Worm (Caenorhabditis elegans) whole organism, L3 larva: ENCODE results near the gene C02E7.6.

Experiments
- R02D3.7 ChIP-seq: fragments of 150-350 bp; optimal IDR thresholded peaks from 2 replicates; lab custom pipeline; 2014; ENCODE audit warnings: missing biosample characterization, missing genetic modification characterization
- aly-2 ChIP-seq: fragments of 150-350 bp; optimal IDR thresholded peaks from 2 replicates; lab custom pipeline; 2014; ENCODE audit warnings: missing biosample characterization, missing genetic modification characterization
- ama-1 ChIP-seq: fragments of 150-350 bp; optimal IDR thresholded peaks from 2 replicates; lab custom pipeline; 2018
- ceh-16 ChIP-seq: sonication (generic microtip); optimal IDR thresholded peaks from 2 replicates; lab custom pipeline; 2017; ENCODE audit warnings: missing biosample characterization, missing genetic modification characterization
- ceh-28 ChIP-seq: fragments of 150-350 bp; optimal IDR thresholded peaks from 2 replicates; lab custom pipeline; 2014; ENCODE audit warnings: missing biosample characterization, missing genetic modification reagents, missing genetic modification characterization
- ceh-82 ChIP-seq: fragments of 150-350 bp; optimal IDR thresholded peaks from 2 replicates; lab custom pipeline; 2014; ENCODE audit warnings: missing biosample characterization, missing genetic modification characterization
- ceh-9 ChIP-seq: sonication (generic microtip); optimal IDR thresholded peaks from 2 replicates; lab custom pipeline; 2018; ENCODE audit warnings: missing biosample characterization, missing genetic modification characterization
- egl-27 ChIP-seq: sonication (generic microtip); optimal IDR thresholded peaks from 4 replicates; lab custom pipeline; 2017; ENCODE audit warnings: missing biosample characterization, missing genetic modification reagents, missing genetic modification characterization
- egl-5 ChIP-seq: fragments of 150-350 bp; optimal IDR thresholded peaks from 2 replicates; lab custom pipeline; 2017; ENCODE audit warnings: missing biosample characterization, missing genetic modification reagents, missing genetic modification characterization, inconsistent platforms
- elt-1 ChIP-seq: fragments of 150-350 bp; optimal IDR thresholded peaks from 2 replicates; lab custom pipeline; 2014; ENCODE audit warnings: missing biosample characterization, missing genetic modification characterization
- elt-2 ChIP-seq: sonication (generic microtip); optimal IDR thresholded peaks from 2 replicates; lab custom pipeline; 2016; ENCODE audit warnings: missing genetic modification reagents, mild to moderate bottlenecking, missing genetic modification characterization, missing compliant biosample characterization
- elt-3 ChIP-seq, 3 experiments: fragments of 150-350 bp in 1 of 3; sonication (generic microtip) in 2 of 3; optimal IDR thresholded peaks; 2 replicates in 2 of 3; 4 replicates in 1 of 3; lab custom pipeline; 2014 to 2017; ENCODE audit warnings: missing biosample characterization in 3 of 3, missing genetic modification characterization in 3 of 3
- eor-1 ChIP-seq, 2 experiments: fragments of 150-350 bp; optimal IDR thresholded peaks; 2 replicates each; lab custom pipeline; 2014 to 2018; ENCODE audit warnings: missing biosample characterization in 2 of 2, missing genetic modification characterization in 2 of 2
- fkh-10 ChIP-seq: sonication (generic microtip); optimal IDR thresholded peaks from 2 replicates; lab custom pipeline; 2017; ENCODE audit warnings: missing biosample characterization, missing genetic modification reagents, missing genetic modification characterization
- fkh-2 ChIP-seq: fragments of 150-350 bp; optimal IDR thresholded peaks from 2 replicates; lab custom pipeline; 2014; ENCODE audit warnings: missing biosample characterization, missing genetic modification reagents, missing genetic modification characterization
- hmg-11 ChIP-seq: sonication (generic microtip); optimal IDR thresholded peaks from 2 replicates; lab custom pipeline; 2016; ENCODE audit warnings: missing genetic modification characterization, missing compliant biosample characterization
- jun-1 ChIP-seq: fragments of 150-350 bp; optimal IDR thresholded peaks from 2 replicates; lab custom pipeline; 2014; ENCODE audit warnings: missing biosample characterization, missing genetic modification reagents, missing genetic modification characterization
- lin-15B ChIP-seq: fragments of 150-350 bp; optimal IDR thresholded peaks from 2 replicates; lab custom pipeline; 2014; ENCODE audit warnings: missing biosample characterization, missing genetic modification characterization
- lin-39 ChIP-seq: fragments of 150-350 bp; optimal IDR thresholded peaks from 2 replicates; lab custom pipeline; 2018; ENCODE audit warnings: missing biosample characterization, missing genetic modification reagents, missing genetic modification characterization
- lsy-12 ChIP-seq: sonication (generic microtip); optimal IDR thresholded peaks from 2 replicates; lab custom pipeline; 2016; ENCODE audit warnings: mild to moderate bottlenecking, missing genetic modification characterization, missing compliant biosample characterization
- mdl-1 ChIP-seq: fragments of 150-350 bp; optimal IDR thresholded peaks from 2 replicates; lab custom pipeline; 2014; ENCODE audit warnings: missing biosample characterization, missing genetic modification characterization
- mml-1 ChIP-seq: fragments of 150-350 bp; sonication (generic microtip); optimal IDR thresholded peaks from 3 replicates; lab custom pipeline; 2014; ENCODE audit warnings: missing biosample characterization, missing genetic modification characterization
- nfya-1 ChIP-seq: sonication (generic microtip); optimal IDR thresholded peaks from 2 replicates; lab custom pipeline; 2017; ENCODE audit warnings: missing genetic modification characterization, mild to moderate bottlenecking, missing compliant biosample characterization, antibody characterized with exemption, moderate library complexity; ENCODE audit not compliant: insufficient read depth
- nhr-11 ChIP-seq: fragments of 150-350 bp; optimal IDR thresholded peaks from 2 replicates; lab custom pipeline; 2014; ENCODE audit warnings: missing biosample characterization, missing genetic modification characterization
- nhr-12 ChIP-seq: fragments of 150-350 bp; optimal IDR thresholded peaks from 2 replicates; lab custom pipeline; 2014; ENCODE audit warnings: missing biosample characterization, missing genetic modification characterization
- nhr-23 ChIP-seq: fragments of 150-350 bp; optimal IDR thresholded peaks from 2 replicates; lab custom pipeline; 2014; ENCODE audit warnings: missing biosample characterization, missing genetic modification reagents, missing genetic modification characterization
- nhr-237 ChIP-seq: fragments of 150-350 bp; optimal IDR thresholded peaks from 2 replicates; lab custom pipeline; 2014; ENCODE audit warnings: missing biosample characterization, missing genetic modification characterization
- nhr-25 ChIP-seq: sonication (generic microtip); optimal IDR thresholded peaks from 2 replicates; lab custom pipeline; 2017; ENCODE audit warnings: missing biosample characterization, missing genetic modification characterization
- nhr-67 ChIP-seq: fragments of 150-350 bp; optimal IDR thresholded peaks from 2 replicates; lab custom pipeline; 2014; ENCODE audit warnings: missing biosample characterization, missing genetic modification characterization
- nhr-77 ChIP-seq: fragments of 150-350 bp; optimal IDR thresholded peaks from 2 replicates; lab custom pipeline; 2014; ENCODE audit warnings: missing biosample characterization, missing genetic modification characterization
- pha-4 ChIP-seq: fragments of 150-350 bp; optimal IDR thresholded peaks from 2 replicates; lab custom pipeline; 2014; ENCODE audit warnings: missing biosample characterization, missing genetic modification reagents, missing genetic modification characterization
- pqm-1 ChIP-seq: fragments of 150-350 bp; optimal IDR thresholded peaks from 2 replicates; lab custom pipeline; 2017; ENCODE audit warnings: missing biosample characterization, missing genetic modification characterization, inconsistent platforms
- sea-2 ChIP-seq: fragments of 150-350 bp; sonication (generic microtip); optimal IDR thresholded peaks from 4 replicates; lab custom pipeline; 2014; ENCODE audit warnings: missing biosample characterization, missing genetic modification reagents, missing genetic modification characterization
- snpc-4 ChIP-seq: fragments of 150-350 bp; optimal IDR thresholded peaks from 2 replicates; lab custom pipeline; 2014; ENCODE audit warnings: missing biosample characterization, missing genetic modification characterization
- unc-39 ChIP-seq: sonication (generic microtip); optimal IDR thresholded peaks from 4 replicates; lab custom pipeline; 2017; ENCODE audit warnings: missing biosample characterization, missing genetic modification characterization
- unc-62 ChIP-seq: fragments of 150-350 bp; sonication (generic microtip); optimal IDR thresholded peaks from 4 replicates; lab custom pipeline; 2014; ENCODE audit warnings: missing biosample characterization, missing genetic modification reagents, missing genetic modification characterization
- ztf-11 ChIP-seq: fragments of 150-350 bp; optimal IDR thresholded peaks from 2 replicates; lab custom pipeline; 2014; ENCODE audit warnings: missing biosample characterization, missing genetic modification characterization
- ztf-4 ChIP-seq: fragments of 150-350 bp; optimal IDR thresholded peaks from 2 replicates; lab custom pipeline; 2014; ENCODE audit warnings: missing biosample characterization, missing genetic modification characterization

The C02E7.6 gene

ce11 chrV:4889976-4890479, 29.0 kb upstream of the C02E7.6 start, which contains the start of gene T19H12.2:
Gene T19H12.2, plus strand, starts transcription at chrV:4890429.
- TF ChIP-seq nfya-1 (no peak), R02D3.7 (tag; lab: Kevin White, UChicago) (no peak), mml-1 (tag; lab: Kevin White, UChicago) (no peak), egl-5 (tag; lab: Kevin White, UChicago) (no peak)

- TF ChIP-seq elt-1 (tag; lab: Kevin White, UChicago) (no peak), elt-2 (tag; lab: Kevin White, UChicago) (no peak), eor-1 (tag; optimal IDR thresholded peaks at IDR 0.05; lab: Kevin White, UChicago) (no peak), nhr-237 (no peak), lin-39 (no peak), jun-1 (tag; lab: Kevin White, UChicago) (no peak), lin-15B (no peak), lsy-12 (no peak), nhr-77 (tag; lab: Kevin White, UChicago) (no peak), ceh-16 (no peak), ceh-9 (tag; lab: Kevin White, UChicago) (no peak), mdl-1 (tag; lab: Kevin White, UChicago) (no peak), ceh-28 (tag; lab: Kevin White, UChicago) (no peak), elt-3 (tag; optimal IDR thresholded peaks at IDR 0.05; lab: Kevin White, UChicago) (no peak), nhr-67 (tag; lab: Kevin White, UChicago) (no peak), ceh-82 (no peak), hmg-11 (tag; lab: Kevin White, UChicago) (no peak), nhr-25 (tag; lab: Kevin White, UChicago) (no peak), ztf-11 (tag; lab: Kevin White, UChicago) (no peak)
Observed at ce11 chrV:4890781-4891180, 28.2 kb upstream of the C02E7.6 start.

- no peak for TF ChIP-seq ztf-4 (tag; lab: Kevin White, UChicago)
- TF ChIP-seq nhr-23, result no peak
- TF ChIP-seq lin-15B, result no peak
- no peak for TF ChIP-seq unc-39 (tag; lab: Kevin White, UChicago)
- no peak for TF ChIP-seq elt-1 (tag; lab: Kevin White, UChicago)
- no peak for TF ChIP-seq nhr-77 (tag; lab: Kevin White, UChicago)
- TF ChIP-seq unc-62, result no peak
- no peak for TF ChIP-seq ama-1 (lab: Kevin White, UChicago)
- no peak for TF ChIP-seq nhr-25 (tag; lab: Kevin White, UChicago)
- no peak for TF ChIP-seq fkh-10 (GFP tag; lab: Kevin White, UChicago)
- no peak for TF ChIP-seq jun-1 (tag; lab: Kevin White, UChicago)
- no peak for TF ChIP-seq sea-2
- TF ChIP-seq hmg-11 (tag; lab: Kevin White, UChicago), result no peak
- no peak for TF ChIP-seq aly-2 (tag; lab: Kevin White, UChicago)
- TF ChIP-seq pqm-1 (tag; lab: Kevin White, UChicago), result no peak
Observed at ce11 chrV:4891305-4891704, 27.7 kb upstream of the C02E7.6 start.

ce11 chrV:4894971-4895370, 24.0 kb upstream of the C02E7.6 start, which contains the start of gene ugt-11:
Gene ugt-11, minus strand, starts transcription at chrV:4895071.
- TF ChIP-seq mdl-1 (tag; lab: Kevin White, UChicago) (no peak), ceh-28 (tag; lab: Kevin White, UChicago) (no peak), ztf-4 (tag; lab: Kevin White, UChicago) (no peak), fkh-2 (tag; lab: Kevin White, UChicago) (no peak), ceh-16 (no peak), elt-1 (tag; lab: Kevin White, UChicago) (no peak), nhr-25 (tag; lab: Kevin White, UChicago) (no peak), egl-5 (tag; lab: Kevin White, UChicago) (no peak), pha-4 (tag; lab: Kevin White, UChicago) (no peak), lsy-12 (no peak), R02D3.7 (tag; lab: Kevin White, UChicago) (no peak), nhr-11 (tag; lab: Kevin White, UChicago) (no peak), ama-1 (lab: Kevin White, UChicago) (no peak), hmg-11 (tag; lab: Kevin White, UChicago) (no peak), snpc-4 (tag; lab: Kevin White, UChicago) (no peak), egl-27 (no peak), nhr-23 (no peak), ceh-9 (tag; lab: Kevin White, UChicago) (no peak), sea-2 (no peak), nhr-12 (tag; lab: Kevin White, UChicago) (no peak)
- TF ChIP-seq, all 47 proteins: peak for 0
